Fruit fly (Drosophila melanogaster): Measurements from ENCODE around the gene Secp43.

- TF ChIP-seq foxo (GFP tag; optimal IDR thresholded peaks at IDR 0.05) (no peak), CG32264 (GFP tag; optimal IDR thresholded peaks at IDR 0.05) (no peak), psq (GFP tag; optimal IDR thresholded peaks at IDR 0.05) (no peak), OdsH (GFP tag; optimal IDR thresholded peaks at IDR 0.05) (no peak)
Measured at dm6 chr2L:4463323-4463722, 9.1 kb upstream of the Secp43 start, which contains the start of the genes CG15443 and Paris.
